Worm (Caenorhabditis elegans) whole organism, mixed stage, embryonic: ENCODE results near the gene R10E11.6.

ENCODE experiments used
- bed-3 ChIP-seq: fragments of 200-800 bp; sonication (Bioruptor generic); optimal IDR thresholded peaks from 3 replicates; lab custom pipeline; 2018; ENCODE audit warnings: mild to moderate bottlenecking, missing genetic modification characterization, moderate library complexity, missing compliant biosample characterization
- ceh-39 ChIP-seq: fragments of 150-350 bp; optimal IDR thresholded peaks from 2 replicates; lab custom pipeline; 2014; ENCODE audit warnings: missing biosample characterization, missing genetic modification characterization
- ceh-43 ChIP-seq: fragments of 200-800 bp; sonication (Bioruptor generic); optimal IDR thresholded peaks from 2 replicates; lab custom pipeline; 2018; ENCODE audit warnings: mild to moderate bottlenecking, missing genetic modification characterization, moderate library complexity, missing compliant biosample characterization
- ces-1 ChIP-seq: fragments of 150-350 bp; optimal IDR thresholded peaks from 2 replicates; lab custom pipeline; 2014; ENCODE audit warnings: missing biosample characterization, missing genetic modification reagents, missing genetic modification characterization
- cnd-1 ChIP-seq: fragments of 200-800 bp; sonication (Bioruptor generic); optimal IDR thresholded peaks from 2 replicates; lab custom pipeline; 2018; ENCODE audit warnings: mild to moderate bottlenecking, missing genetic modification characterization, missing compliant biosample characterization
- drap-1 ChIP-seq: fragments of 200-800 bp; sonication (Bioruptor generic); optimal IDR thresholded peaks from 3 replicates; lab custom pipeline; 2018; ENCODE audit warnings: mild to moderate bottlenecking, missing genetic modification characterization, missing compliant biosample characterization
- elt-1 ChIP-seq: sonication (generic microtip); optimal IDR thresholded peaks from 2 replicates; lab custom pipeline; 2017; ENCODE audit warnings: missing genetic modification characterization, mild to moderate bottlenecking, missing compliant biosample characterization, antibody characterized with exemption, moderate library complexity, borderline replicate concordance; ENCODE audit not compliant: insufficient read depth
- elt-3 ChIP-seq: fragments of 150-350 bp; optimal IDR thresholded peaks from 2 replicates; lab custom pipeline; 2014; ENCODE audit warnings: missing biosample characterization, missing genetic modification characterization
- flh-1 ChIP-seq: fragments of 200-800 bp; sonication (Bioruptor generic); optimal IDR thresholded peaks from 2 replicates; lab custom pipeline; 2018; ENCODE audit warnings: mild to moderate bottlenecking, missing genetic modification characterization, moderate library complexity, missing compliant biosample characterization
- ham-2 ChIP-seq: fragments of 200-800 bp; sonication (Bioruptor generic); optimal IDR thresholded peaks from 2 replicates; lab custom pipeline; 2018; ENCODE audit warnings: mild to moderate bottlenecking, missing genetic modification characterization, missing compliant biosample characterization
- hlh-1 ChIP-seq: fragments of 150-350 bp; optimal IDR thresholded peaks from 2 replicates; lab custom pipeline; 2014; ENCODE audit warnings: missing biosample characterization, missing genetic modification reagents, missing genetic modification characterization
- lin-13 ChIP-seq: fragments of 150-350 bp; optimal IDR thresholded peaks from 2 replicates; lab custom pipeline; 2014; ENCODE audit warnings: missing biosample characterization, missing genetic modification characterization
- lsy-2 ChIP-seq: fragments of 150-350 bp; optimal IDR thresholded peaks from 2 replicates; lab custom pipeline; 2014; ENCODE audit warnings: missing biosample characterization, missing genetic modification characterization
- mab-5 ChIP-seq: fragments of 150-350 bp; optimal IDR thresholded peaks from 2 replicates; lab custom pipeline; 2014; ENCODE audit warnings: missing biosample characterization, missing genetic modification characterization
- mep-1 ChIP-seq: fragments of 150-350 bp; optimal IDR thresholded peaks from 2 replicates; lab custom pipeline; 2017; ENCODE audit warnings: missing biosample characterization, missing genetic modification reagents, missing genetic modification characterization, inconsistent platforms
- nhr-12 ChIP-seq: fragments of 150-350 bp; optimal IDR thresholded peaks from 2 replicates; lab custom pipeline; 2014; ENCODE audit warnings: missing biosample characterization, missing genetic modification characterization
- nhr-2 ChIP-seq: fragments of 150-350 bp; optimal IDR thresholded peaks from 2 replicates; lab custom pipeline; 2014; ENCODE audit warnings: missing biosample characterization, missing genetic modification characterization
- nhr-237 ChIP-seq: fragments of 150-350 bp; optimal IDR thresholded peaks from 2 replicates; lab custom pipeline; 2014; ENCODE audit warnings: missing biosample characterization, missing genetic modification characterization
- nhr-28 ChIP-seq: fragments of 150-350 bp; optimal IDR thresholded peaks from 2 replicates; lab custom pipeline; 2014; ENCODE audit warnings: missing biosample characterization, missing genetic modification characterization
- pha-4 ChIP-seq: fragments of 150-350 bp; optimal IDR thresholded peaks from 2 replicates; lab custom pipeline; 2018; ENCODE audit warnings: missing biosample characterization, missing genetic modification reagents, missing genetic modification characterization
- tbx-8 ChIP-seq: fragments of 200-800 bp; sonication (Bioruptor generic); optimal IDR thresholded peaks from 2 replicates; lab custom pipeline; 2018; ENCODE audit warnings: mild to moderate bottlenecking, missing genetic modification characterization, moderate library complexity, missing compliant biosample characterization
- unc-39 ChIP-seq: fragments of 150-350 bp; optimal IDR thresholded peaks from 2 replicates; lab custom pipeline; 2014; ENCODE audit warnings: missing biosample characterization, missing genetic modification characterization
- unc-62 ChIP-seq: fragments of 150-350 bp; optimal IDR thresholded peaks from 2 replicates; lab custom pipeline; 2014; ENCODE audit warnings: missing biosample characterization, missing genetic modification reagents, missing genetic modification characterization
- zip-8 ChIP-seq: fragments of 150-350 bp; optimal IDR thresholded peaks from 2 replicates; lab custom pipeline; 2014; ENCODE audit warnings: missing biosample characterization, missing genetic modification characterization
- ztf-11 ChIP-seq: fragments of 150-350 bp; optimal IDR thresholded peaks from 2 replicates; lab custom pipeline; 2014; ENCODE audit warnings: missing biosample characterization, missing genetic modification characterization

Gene R10E11.6

ce11 chrIII:9747133-9747532, 35.7 kb upstream of the R10E11.6 start, which contains the start of the genes iff-1 and cdk-1 (continued):
- no peak for TF ChIP-seq bed-3 (GFP tag; lab: Kevin White, UChicago)

ce11 chrIII:9748694-9749093, 34.1 kb upstream of the R10E11.6 start, which contains the start of gene T05G5.4:
TSS of gene T05G5.4 (plus strand) at chrIII:9748934.
- TF ChIP-seq ham-2: no peak
- TF ChIP-seq elt-3 (tag; lab: Kevin White, UChicago): no peak

ce11 chrIII:9751074-9751473, 31.7 kb upstream of the R10E11.6 start, which contains the start of gene T05G5.5:
TSS of gene T05G5.5 (minus strand) at chrIII:9751432.
- no peak for TF ChIP-seq cnd-1 (tag; lab: Kevin White, UChicago)

- TF ChIP-seq lsy-2 (tag; lab: Kevin White, UChicago) (no peak), bed-3 (GFP tag; lab: Kevin White, UChicago) (no peak), hlh-1 (tag; lab: Kevin White, UChicago) (no peak), nhr-237 (tag; lab: Kevin White, UChicago) (no peak), ceh-43 (GFP tag; lab: Kevin White, UChicago) (no peak), mab-5 (tag; lab: Kevin White, UChicago) (no peak), zip-8 (no peak), pha-4 (tag; lab: Kevin White, UChicago) (no peak), nhr-28 (no peak), ztf-11 (tag; lab: Kevin White, UChicago) (no peak)
Measured at ce11 chrIII:9752852-9753251, 30.0 kb upstream of the R10E11.6 start, which contains the start of gene ech-6. TSS of gene ech-6 (minus strand) at chrIII:9752883.

- no peak for TF ChIP-seq unc-39 (tag; lab: Kevin White, UChicago)
- TF ChIP-seq nhr-28: no peak
- TF ChIP-seq nhr-12 (tag; lab: Kevin White, UChicago): no peak
- no peak for TF ChIP-seq tbx-8 (GFP tag; lab: Kevin White, UChicago)
Measured at ce11 chrIII:9757414-9757813, 25.4 kb upstream of the R10E11.6 start, which contains the start of gene vps-53. TSS of gene vps-53 (minus strand) at chrIII:9757514.

- TF ChIP-seq ztf-11 (tag; lab: Kevin White, UChicago): no peak
- TF ChIP-seq, all 35 proteins: peak for 0
Measured at ce11 chrIII:9758848-9759247, 24.0 kb upstream of the R10E11.6 start, which contains the start of gene rmd-1. TSS of gene rmd-1 (plus strand) at chrIII:9759094.

ce11 chrIII:9760184-9760583, 22.6 kb upstream of the R10E11.6 start:
- TF ChIP-seq hlh-1 (tag; lab: Kevin White, UChicago) (no peak), lin-13 (no peak), bed-3 (GFP tag; lab: Kevin White, UChicago) (no peak), mep-1 (tag; lab: Kevin White, UChicago) (no peak), nhr-12 (tag; lab: Kevin White, UChicago) (no peak), ces-1 (GFP tag; lab: Kevin White, UChicago) (no peak), zip-8 (no peak)

- TF ChIP-seq ceh-39 (tag; lab: Kevin White, UChicago) (no peak), zip-8 (no peak), nhr-12 (tag; lab: Kevin White, UChicago) (no peak), nhr-2 (tag; lab: Kevin White, UChicago) (no peak), ham-2 (no peak), elt-1 (tag; lab: Kevin White, UChicago) (no peak), flh-1 (no peak), unc-62 (no peak), mab-5 (tag; lab: Kevin White, UChicago) (no peak), drap-1 (GFP tag; lab: Kevin White, UChicago) (no peak), tbx-8 (GFP tag; lab: Kevin White, UChicago) (no peak)
Measured at ce11 chrIII:9762093-9762748, 20.6 kb upstream of the R10E11.6 start, which contains the start of gene gcc-2. TSS of gene gcc-2 (minus strand) at chrIII:9762143.
